Worm (Caenorhabditis elegans): ENCODE data around the gene him-14.

- TF ChIP-seq ref-1 (GFP tag; conservative IDR thresholded peaks at IDR 0.05) (no peak), med-1 (GFP tag; optimal IDR thresholded peaks at IDR 0.05; ENCODE audit: insufficient read depth) (no peak), flt-1 (GFP tag; IDR thresholded peaks at IDR 0.05) (no peak), tab-1 (GFP tag; IDR thresholded peaks at IDR 0.05) (no peak), T22C8.4 (GFP tag; IDR thresholded peaks at IDR 0.05) (no peak), cog-1 (tag; optimal IDR thresholded peaks at IDR 0.05) (no peak), ztf-23 (GFP tag; IDR thresholded peaks at IDR 0.05) (no peak), ztf-29 (GFP tag; IDR thresholded peaks at IDR 0.05) (no peak)
These were observed 10.4 kb downstream of the him-14 start for ce11 chrII:7059274-7059757.

Measured in whole organism, midembryonic.